Worm (Caenorhabditis elegans): ENCODE data around the gene daao-1.

ce11 chrIV:2630145-2630544 lies 16.2 kb downstream of the daao-1 start:
- TF ChIP-seq ama-1 (optimal IDR thresholded peaks at IDR 0.05) (no peak), pes-1 (GFP tag; IDR thresholded peaks at IDR 0.05) (no peak), ets-7 (tag; optimal IDR thresholded peaks at IDR 0.05) (no peak)
